Fruit fly (Drosophila melanogaster) Kc167 (cell line): ENCODE data around the gene Prosbeta3.

Experiments
- Myc ChIP-seq: fragments of >200 bp; optimal IDR thresholded peaks from 2 replicates; lab custom pipeline; 2017; ENCODE audit warnings: missing external identifiers
- Sin3A ChIP-seq: fragments of >200 bp; optimal IDR thresholded peaks from 2 replicates; lab custom pipeline; 2018; ENCODE audit warnings: missing external identifiers
- h ChIP-seq: fragments of >200 bp; optimal IDR thresholded peaks from 3 replicates; lab custom pipeline; 2018; ENCODE audit warnings: missing external identifiers
- insv ChIP-seq: fragments of >200 bp; optimal IDR thresholded peaks from 3 replicates; lab custom pipeline; 2018; ENCODE audit warnings: missing external identifiers
- psq ChIP-seq: fragments of >200 bp; optimal IDR thresholded peaks from 2 replicates; lab custom pipeline; 2017; ENCODE audit warnings: missing external identifiers
- ttk ChIP-seq: sonication (Bioruptor generic); optimal IDR thresholded peaks from 2 replicates; lab custom pipeline; 2017; ENCODE audit warnings: missing external identifiers

Prosbeta3 gene

dm6 chr3R:9010695-9011094 lies 4.7 kb upstream of the Prosbeta3 start:
- TF ChIP-seq insv (lab: Kevin White, UChicago) (no peak), psq (no peak)

- no peak for TF ChIP-seq Sin3A (lab: Kevin White, UChicago)
- TF ChIP-seq insv (lab: Kevin White, UChicago), result no peak
- no peak for TF ChIP-seq ttk (lab: Kevin White, UChicago)
- TF ChIP-seq Myc (lab: Kevin White, UChicago), result no peak
- TF ChIP-seq psq, result no peak
- TF ChIP-seq h (lab: Kevin White, UChicago), result no peak
Observed at dm6 chr3R:9008202-9008601, 2.2 kb upstream of the Prosbeta3 start, which contains the start of gene CG11983. Gene CG11983, plus strand, starts transcription at chr3R:9008321.

dm6 chr3R:9007258-9007657 lies 1.2 kb upstream of the Prosbeta3 start:
- TF ChIP-seq insv (lab: Kevin White, UChicago) (no peak), Myc (lab: Kevin White, UChicago) (no peak), Sin3A (lab: Kevin White, UChicago) (no peak), ttk (lab: Kevin White, UChicago) (peak; percentile 93), h (lab: Kevin White, UChicago) (no peak)

dm6 chr3R:9003600-9004223 lies 2.3 kb downstream of the Prosbeta3 start, which contains the start of the genes CG31100 and CG11980:
Gene CG31100, minus strand, starts transcription at chr3R:9003650.
Gene CG11980, plus strand, starts transcription at chr3R:9004017.
- no peak for TF ChIP-seq Sin3A (lab: Kevin White, UChicago)
- no peak for TF ChIP-seq ttk (lab: Kevin White, UChicago)
- TF ChIP-seq h (lab: Kevin White, UChicago), result no peak

- TF ChIP-seq insv (lab: Kevin White, UChicago) (no peak), psq (no peak), Sin3A (lab: Kevin White, UChicago) (no peak), Myc (lab: Kevin White, UChicago) (no peak), h (lab: Kevin White, UChicago) (no peak), ttk (lab: Kevin White, UChicago) (no peak)
Observed at dm6 chr3R:9002542-9002941, 3.5 kb downstream of the Prosbeta3 start.

dm6 chr3R:9001720-9002240 lies 4.2 kb downstream of the Prosbeta3 start:
- TF ChIP-seq insv (lab: Kevin White, UChicago), result no peak
- no peak for TF ChIP-seq h (lab: Kevin White, UChicago)
- no peak for TF ChIP-seq psq
- no peak for TF ChIP-seq ttk (lab: Kevin White, UChicago)
- TF ChIP-seq Sin3A (lab: Kevin White, UChicago), result no peak
- TF ChIP-seq Myc (lab: Kevin White, UChicago), result no peak

dm6 chr3R:8998243-8998642 lies 7.8 kb downstream of the Prosbeta3 start:
- TF ChIP-seq psq (no peak), Myc (lab: Kevin White, UChicago) (no peak), h (lab: Kevin White, UChicago) (no peak), Sin3A (lab: Kevin White, UChicago) (no peak), ttk (lab: Kevin White, UChicago) (no peak), insv (lab: Kevin White, UChicago) (no peak)

dm6 chr3R:8997397-8997796 lies 8.6 kb downstream of the Prosbeta3 start, which contains the start of gene CG11977:
Gene CG11977, plus strand, starts transcription at chr3R:8997697.
- no peak for TF ChIP-seq Sin3A (lab: Kevin White, UChicago)
- no peak for TF ChIP-seq Myc (lab: Kevin White, UChicago)
- no peak for TF ChIP-seq ttk (lab: Kevin White, UChicago)
- no peak for TF ChIP-seq h (lab: Kevin White, UChicago)
- TF ChIP-seq insv (lab: Kevin White, UChicago), result no peak
- TF ChIP-seq psq, result no peak

dm6 chr3R:8992928-8993579 lies 13.0 kb downstream of the Prosbeta3 start, which contains the start of gene CG11975:
Gene CG11975, plus strand, starts transcription at chr3R:8993253.
- TF ChIP-seq Sin3A (lab: Kevin White, UChicago) (no peak), insv (lab: Kevin White, UChicago) (no peak), ttk (lab: Kevin White, UChicago) (no peak), Myc (lab: Kevin White, UChicago) (no peak)

dm6 chr3R:8984602-8985074 lies 21.4 kb downstream of the Prosbeta3 start, which contains the start of gene CG11970:
Gene CG11970, plus strand, starts transcription at chr3R:8984718.
- TF ChIP-seq insv (lab: Kevin White, UChicago), result no peak
- TF ChIP-seq ttk (lab: Kevin White, UChicago), result no peak
- TF ChIP-seq Myc (lab: Kevin White, UChicago), result no peak
- no peak for TF ChIP-seq h (lab: Kevin White, UChicago)
- TF ChIP-seq Sin3A (lab: Kevin White, UChicago), result no peak
- TF ChIP-seq psq, result no peak

- TF ChIP-seq insv (lab: Kevin White, UChicago), result no peak
- TF ChIP-seq psq, result no peak
- no peak for TF ChIP-seq ttk (lab: Kevin White, UChicago)
- no peak for TF ChIP-seq Myc (lab: Kevin White, UChicago)
- TF ChIP-seq h (lab: Kevin White, UChicago), result no peak
- TF ChIP-seq Sin3A (lab: Kevin White, UChicago), result no peak
Observed at dm6 chr3R:8984141-8984540, 21.9 kb downstream of the Prosbeta3 start, which contains the start of gene RagA-B. Gene RagA-B, minus strand, starts transcription at chr3R:8984315.
